Worm (Caenorhabditis elegans): ENCODE data around the gene scl-19.
A peak's percentile ranks its signal among the peaks of the same experiment; 100 is the strongest.

scl-19 gene

DNA sequence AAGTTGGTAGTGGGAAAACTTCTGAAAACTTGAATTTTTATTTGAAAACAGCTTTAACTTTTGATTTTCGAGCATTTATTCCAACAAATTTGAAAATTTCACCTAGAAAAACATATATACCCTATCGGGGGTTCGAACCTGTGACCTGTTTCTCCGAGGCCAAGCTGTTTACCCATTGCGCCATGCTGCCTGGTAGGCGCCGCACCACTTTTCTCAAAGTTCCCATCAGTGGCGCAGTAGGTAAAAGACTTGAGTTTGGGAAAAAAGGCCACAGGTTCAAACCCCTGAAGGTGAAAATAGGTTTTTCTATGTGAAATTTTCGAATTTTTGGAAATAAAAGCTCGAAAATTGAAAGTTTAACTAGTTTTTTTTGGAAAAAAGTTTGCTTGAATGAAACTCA lies 48.8 kb downstream of the scl-19 start:
- TF ChIP-seq efl-1 (GFP tag; optimal IDR thresholded peaks at IDR 0.05) (no peak), B0261.1 (tag; optimal IDR thresholded peaks at IDR 0.05) (peak; percentile 3), let-526 (GFP tag; IDR thresholded peaks at IDR 0.05) (no peak), rpc-1 (optimal IDR thresholded peaks at IDR 0.05) (peak; percentile 25), rpc-1 (tag; optimal IDR thresholded peaks at IDR 0.05) (peak; percentile 68), tbp1 (GFP tag; optimal IDR thresholded peaks at IDR 0.05) (peak; percentile 73)
